Worm (Caenorhabditis elegans) whole organism, late embryonic: ENCODE results near the gene M05D6.2.

Experiments used
- ama-1 ChIP-seq: fragments of 150-350 bp; optimal IDR thresholded peaks from 2 replicates; lab custom pipeline; 2014
- ceh-31 ChIP-seq: sonication (generic microtip); optimal IDR thresholded peaks from 2 replicates; lab custom pipeline; 2016; ENCODE audit warnings: missing genetic modification characterization, missing compliant biosample characterization
- dmd-4 ChIP-seq: sonication (generic microtip); optimal IDR thresholded peaks from 2 replicates; lab custom pipeline; 2016; ENCODE audit warnings: borderline replicate concordance, missing genetic modification characterization, missing compliant biosample characterization
- dve-1 ChIP-seq: sonication (generic microtip); optimal IDR thresholded peaks from 2 replicates; lab custom pipeline; 2017; ENCODE audit warnings: antibody characterized with exemption, mild to moderate bottlenecking, missing genetic modification characterization, missing compliant biosample characterization
- fkh-10 ChIP-seq: fragments of 150-350 bp; optimal IDR thresholded peaks from 2 replicates; lab custom pipeline; 2014; ENCODE audit warnings: missing biosample characterization, missing genetic modification reagents, missing genetic modification characterization
- nfya-1 ChIP-seq: sonication (generic microtip); optimal IDR thresholded peaks from 2 replicates; lab custom pipeline; 2017; ENCODE audit warnings: missing genetic modification characterization, mild to moderate bottlenecking, missing compliant biosample characterization, antibody characterized with exemption, moderate library complexity
- nhr-11 ChIP-seq: fragments of 150-350 bp; optimal IDR thresholded peaks from 2 replicates; lab custom pipeline; 2014; ENCODE audit warnings: missing biosample characterization, missing genetic modification characterization
- sox-4 ChIP-seq: sonication (generic microtip); optimal IDR thresholded peaks from 2 replicates; lab custom pipeline; 2017; ENCODE audit warnings: mild to moderate bottlenecking, missing genetic modification characterization, inconsistent platforms, missing compliant biosample characterization
- ttx-3 ChIP-seq: sonication (generic microtip); optimal IDR thresholded peaks from 2 replicates; lab custom pipeline; 2016; ENCODE audit warnings: missing genetic modification reagents, missing genetic modification characterization, missing compliant biosample characterization
- unc-86 ChIP-seq: sonication (generic microtip); optimal IDR thresholded peaks from 2 replicates; lab custom pipeline; 2016; ENCODE audit warnings: missing genetic modification characterization, missing compliant biosample characterization
- ztf-16 ChIP-seq: sonication (generic microtip); optimal IDR thresholded peaks from 2 replicates; lab custom pipeline; 2017; ENCODE audit warnings: missing genetic modification characterization, missing compliant biosample characterization

DNA sequence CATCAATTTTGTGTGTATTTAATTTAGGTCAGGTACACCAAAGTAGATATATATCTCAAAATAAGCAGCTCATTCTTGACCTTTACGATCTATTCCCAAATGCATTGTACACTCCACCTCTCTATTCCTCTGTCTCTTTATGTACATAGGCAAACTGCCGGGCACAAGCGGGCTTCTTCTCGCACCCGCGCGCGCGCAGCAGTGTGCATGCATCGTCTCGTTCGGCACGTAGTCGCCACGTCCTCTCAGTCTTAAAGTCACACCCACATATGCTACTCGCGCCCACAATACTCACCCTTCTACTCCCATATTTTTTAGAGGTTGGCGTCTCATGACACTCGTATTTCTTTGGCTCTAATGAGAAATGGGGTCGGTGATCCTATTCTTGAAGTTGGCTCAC is 16.5 kb upstream of the M05D6.2 start:
- TF ChIP-seq dmd-4 (tag; lab: Kevin White, UChicago): no peak
- no peak for TF ChIP-seq ttx-3
- TF ChIP-seq nhr-11: no peak
- TF ChIP-seq sox-4 (tag; lab: Kevin White, UChicago): no peak
- no peak for TF ChIP-seq ama-1 (lab: Kevin White, UChicago)
- TF ChIP-seq ceh-31 (tag; lab: Kevin White, UChicago): no peak
- no peak for TF ChIP-seq nfya-1
- no peak for TF ChIP-seq fkh-10 (GFP tag; lab: Kevin White, UChicago)
- TF ChIP-seq ztf-16 (tag; lab: Kevin White, UChicago): no peak
- no peak for TF ChIP-seq dve-1 (tag; lab: Kevin White, UChicago)
- TF ChIP-seq unc-86 (tag; lab: Kevin White, UChicago): no peak
